Worm (Caenorhabditis elegans) whole organism, L4 larva: ENCODE measurements around the gene prmt-6.

Experiments used
- F26F4.8 ChIP-seq: fragments of 200-800 bp; sonication (Bioruptor generic); conservative IDR thresholded peaks from 2 replicates; pipeline ENCODE4 v1.3.6; 2022; ENCODE audit warnings: missing genetic modification characterization, missing compliant biosample characterization
- F49E8.2 ChIP-seq: sonication (generic microtip); optimal IDR thresholded peaks from 2 replicates; lab custom pipeline; 2016; ENCODE audit warnings: missing compliant biosample characterization, mild to moderate bottlenecking, missing genetic modification characterization, borderline replicate concordance
- T20F7.1 ChIP-seq: fragments of 200-800 bp; sonication (Bioruptor generic); optimal IDR thresholded peaks from 2 replicates; lab custom pipeline; 2018; ENCODE audit warnings: mild to moderate bottlenecking, missing genetic modification characterization, missing compliant biosample characterization
- T26A8.4 ChIP-seq: fragments of 200-800 bp; sonication (Bioruptor generic); IDR thresholded peaks from 2 replicates; pipeline ENCODE4 v1.3.6; 2022; ENCODE audit warnings: missing genetic modification characterization, missing compliant biosample characterization
- Y75B8A.6 ChIP-seq: fragments of 200-800 bp; sonication (Bioruptor generic); IDR thresholded peaks from 2 replicates; pipeline ENCODE4 v1.3.6; 2022; ENCODE audit warnings: missing genetic modification reagents, missing genetic modification characterization, missing compliant biosample characterization
- ZK337.2 ChIP-seq: fragments of 200-800 bp; sonication (Bioruptor generic); IDR thresholded peaks from 2 replicates; pipeline ENCODE4 v1.3.6; 2022; ENCODE audit warnings: missing genetic modification reagents, missing genetic modification characterization, missing compliant biosample characterization
- aha-1 ChIP-seq: fragments of 150-350 bp; peaks from one replicate; lab custom pipeline; 2014; ENCODE audit warnings: missing biosample characterization, missing genetic modification characterization
- ama-1 ChIP-seq: fragments of 150-350 bp; optimal IDR thresholded peaks from 2 replicates; lab custom pipeline; 2014; ENCODE audit warnings: inconsistent platforms, mixed read lengths
- ceh-20 ChIP-seq: fragments of 200-800 bp; sonication (Bioruptor generic); IDR thresholded peaks from 2 replicates; pipeline ENCODE4 v1.3.6; 2022; ENCODE audit warnings: missing genetic modification reagents, missing genetic modification characterization, missing compliant biosample characterization
- ceh-28 ChIP-seq: fragments of 150-350 bp; optimal IDR thresholded peaks from 2 replicates; lab custom pipeline; 2014; ENCODE audit warnings: missing biosample characterization, missing genetic modification reagents, missing genetic modification characterization
- ceh-44 ChIP-seq: fragments of 200-800 bp; sonication (Bioruptor generic); IDR thresholded peaks from 2 replicates; pipeline ENCODE4 v1.3.6; 2022; ENCODE audit warnings: missing genetic modification reagents, missing genetic modification characterization, missing compliant biosample characterization
- ceh-82 ChIP-seq: sonication (generic microtip); optimal IDR thresholded peaks from 2 replicates; lab custom pipeline; 2017; ENCODE audit warnings: missing biosample characterization, missing genetic modification characterization
- ces-1 ChIP-seq: fragments of 150-350 bp; sonication (generic microtip); optimal IDR thresholded peaks from 4 replicates; lab custom pipeline; 2014; ENCODE audit warnings: missing biosample characterization, missing genetic modification reagents, missing genetic modification characterization
- cey-2 ChIP-seq: sonication (generic microtip); optimal IDR thresholded peaks from 3 replicates; lab custom pipeline; 2017; ENCODE audit warnings: missing genetic modification characterization, mild to moderate bottlenecking, missing compliant biosample characterization, antibody characterized with exemption, borderline replicate concordance; ENCODE audit not compliant: insufficient read depth
- daf-19 ChIP-seq: fragments of 200-800 bp; sonication (Bioruptor generic); conservative IDR thresholded peaks from 2 replicates; pipeline ENCODE4 v1.3.6; 2022; ENCODE audit warnings: missing genetic modification characterization, missing compliant biosample characterization
- daf-8 ChIP-seq: fragments of 200-800 bp; sonication (Bioruptor generic); IDR thresholded peaks from 2 replicates; pipeline ENCODE4 v1.3.6; 2022; ENCODE audit warnings: missing genetic modification characterization, missing compliant biosample characterization
- dmd-6 ChIP-seq: fragments of 200-800 bp; sonication (Bioruptor generic); IDR thresholded peaks from 2 replicates; pipeline ENCODE4 v1.3.6; 2022; ENCODE audit warnings: missing genetic modification reagents, missing genetic modification characterization, missing compliant biosample characterization
- dmd-8 ChIP-seq: fragments of 200-800 bp; sonication (Bioruptor generic); IDR thresholded peaks from 2 replicates; pipeline ENCODE4 v1.3.6; 2022; ENCODE audit warnings: missing genetic modification characterization, missing compliant biosample characterization
- dmd-9 ChIP-seq: fragments of 200-800 bp; sonication (Bioruptor generic); IDR thresholded peaks from 2 replicates; pipeline ENCODE4 v1.3.6; 2022; ENCODE audit warnings: missing genetic modification reagents, missing genetic modification characterization, missing compliant biosample characterization
- dpl-1 ChIP-seq: fragments of 150-350 bp; optimal IDR thresholded peaks from 2 replicates; lab custom pipeline; 2014; ENCODE audit warnings: missing biosample characterization, missing genetic modification reagents, missing genetic modification characterization
- egl-43 ChIP-seq: fragments of 200-800 bp; sonication (Bioruptor generic); IDR thresholded peaks from 2 replicates; pipeline ENCODE4 v1.3.6; 2022; ENCODE audit warnings: missing genetic modification reagents, missing genetic modification characterization, missing compliant biosample characterization
- fkh-10 ChIP-seq: fragments of 150-350 bp; optimal IDR thresholded peaks from 2 replicates; lab custom pipeline; 2014; ENCODE audit warnings: missing biosample characterization, missing genetic modification reagents, missing genetic modification characterization
- hlh-11 ChIP-seq: fragments of 200-800 bp; sonication (Bioruptor generic); optimal IDR thresholded peaks from 2 replicates; lab custom pipeline; 2018; ENCODE audit warnings: mild to moderate bottlenecking, missing genetic modification characterization, missing compliant biosample characterization
- hlh-30 ChIP-seq: sonication (generic microtip); optimal IDR thresholded peaks from 2 replicates; lab custom pipeline; 2017; ENCODE audit warnings: antibody characterized with exemption, mild to moderate bottlenecking, missing genetic modification characterization, missing compliant biosample characterization; ENCODE audit not compliant: insufficient read depth
- hmg-1.1 ChIP-seq: fragments of 200-800 bp; sonication (Bioruptor generic); IDR thresholded peaks from 2 replicates; pipeline ENCODE4 v1.3.6; 2022; ENCODE audit warnings: missing genetic modification reagents, missing genetic modification characterization, missing compliant biosample characterization
- lim-7 ChIP-seq: fragments of 200-800 bp; sonication (Bioruptor generic); IDR thresholded peaks from 2 replicates; pipeline ENCODE4 v1.3.6; 2022; ENCODE audit warnings: missing genetic modification characterization, missing compliant biosample characterization
- lin-13 ChIP-seq: fragments of 150-350 bp; optimal IDR thresholded peaks from 2 replicates; lab custom pipeline; 2014; ENCODE audit warnings: missing biosample characterization, missing genetic modification reagents, missing genetic modification characterization
- lin-29 ChIP-seq: fragments of 200-800 bp; sonication (Bioruptor generic); IDR thresholded peaks from 2 replicates; pipeline ENCODE4 v1.3.6; 2022; ENCODE audit warnings: missing genetic modification reagents, missing genetic modification characterization, missing compliant biosample characterization
- lin-39 ChIP-seq: fragments of 150-350 bp; optimal IDR thresholded peaks from 2 replicates; lab custom pipeline; 2014; ENCODE audit warnings: missing biosample characterization, missing genetic modification reagents, missing genetic modification characterization
- lsy-2 ChIP-seq, 2 experiments: fragments of 150-350 bp in 1 of 2; sonication (generic microtip) in 1 of 2; optimal IDR thresholded peaks; 2 replicates each; lab custom pipeline; 2014 to 2017; ENCODE audit warnings: missing biosample characterization in 2 of 2, missing genetic modification characterization in 2 of 2
- madf-5 ChIP-seq, 2 experiments: fragments of 200-800 bp; sonication (Bioruptor generic); IDR thresholded peaks; 2 replicates each; pipeline ENCODE4 v1.3.6; 2022; ENCODE audit warnings: missing compliant biosample characterization in 2 of 2, missing genetic modification characterization in 2 of 2
- madf-9 ChIP-seq: fragments of 200-800 bp; sonication (Bioruptor generic); conservative IDR thresholded peaks from 2 replicates; pipeline ENCODE4 v1.3.6; 2022; ENCODE audit warnings: missing genetic modification reagents, missing genetic modification characterization, missing compliant biosample characterization
- mdl-1 ChIP-seq, 2 experiments: fragments of 150-350 bp in 1 of 2; sonication (generic microtip) in 1 of 2; optimal IDR thresholded peaks; 2 replicates each; lab custom pipeline; 2014 to 2017; ENCODE audit warnings: missing biosample characterization in 2 of 2, missing genetic modification characterization in 2 of 2
- mdt-29 ChIP-seq: fragments of 200-800 bp; sonication (Bioruptor generic); IDR thresholded peaks from 2 replicates; pipeline ENCODE4 v1.3.6; 2022; ENCODE audit warnings: missing genetic modification reagents, missing genetic modification characterization, missing compliant biosample characterization
- mxl-3 ChIP-seq: fragments of 200-800 bp; sonication (Bioruptor generic); optimal IDR thresholded peaks from 2 replicates; lab custom pipeline; 2018; ENCODE audit warnings: mild to moderate bottlenecking, missing genetic modification characterization, missing compliant biosample characterization
- nhr-10 ChIP-seq: fragments of 150-350 bp; optimal IDR thresholded peaks from 2 replicates; lab custom pipeline; 2014; ENCODE audit warnings: missing biosample characterization, missing genetic modification characterization
- nhr-102 ChIP-seq: sonication (generic microtip); optimal IDR thresholded peaks from 2 replicates; lab custom pipeline; 2016; ENCODE audit warnings: mild to moderate bottlenecking, missing genetic modification characterization, moderate library complexity, missing compliant biosample characterization
- nhr-28 ChIP-seq: fragments of 150-350 bp; optimal IDR thresholded peaks from 2 replicates; lab custom pipeline; 2014; ENCODE audit warnings: missing biosample characterization, missing genetic modification characterization
- nhr-48 ChIP-seq: sonication (generic microtip); optimal IDR thresholded peaks from 2 replicates; lab custom pipeline; 2016; ENCODE audit warnings: mild to moderate bottlenecking, missing genetic modification characterization, missing compliant biosample characterization
- nhr-76 ChIP-seq: fragments of 150-350 bp; optimal IDR thresholded peaks from 2 replicates; lab custom pipeline; 2014; ENCODE audit warnings: missing biosample characterization, missing genetic modification characterization
- pha-4 ChIP-seq, 2 experiments: fragments of 150-350 bp in 1 of 2; fragments of 200-800 bp in 1 of 2; sonication (Bioruptor generic) in 1 of 2; IDR thresholded peaks in 1 of 2; optimal IDR thresholded peaks in 1 of 2; 2 replicates each; pipeline versions ENCODE4 v1.3.6 to Lab custom; 2014 to 2022; ENCODE audit warnings: missing genetic modification characterization in 2 of 2, missing genetic modification reagents in 2 of 2, missing biosample characterization in 1 of 2, missing compliant biosample characterization in 1 of 2
- sdz-12 ChIP-seq: fragments of 200-800 bp; sonication (Bioruptor generic); optimal IDR thresholded peaks from 2 replicates; lab custom pipeline; 2018; ENCODE audit warnings: mild to moderate bottlenecking, missing genetic modification characterization, missing compliant biosample characterization
- set-16 ChIP-seq: fragments of 200-800 bp; sonication (Bioruptor generic); IDR thresholded peaks from 2 replicates; pipeline ENCODE4 v1.3.6; 2022; ENCODE audit warnings: missing genetic modification reagents, missing genetic modification characterization, missing compliant biosample characterization
- spr-1 ChIP-seq: sonication (generic microtip); optimal IDR thresholded peaks from 2 replicates; lab custom pipeline; 2016; ENCODE audit warnings: mild to moderate bottlenecking, missing genetic modification characterization, missing compliant biosample characterization
- spr-3 ChIP-seq: fragments of 200-800 bp; sonication (Bioruptor generic); optimal IDR thresholded peaks from 2 replicates; lab custom pipeline; 2018; ENCODE audit warnings: mild to moderate bottlenecking, missing genetic modification characterization, missing compliant biosample characterization
- tra-1 ChIP-seq: fragments of 200-800 bp; sonication (Bioruptor generic); IDR thresholded peaks from 2 replicates; pipeline ENCODE4 v1.3.6; 2022; ENCODE audit warnings: missing genetic modification reagents, missing genetic modification characterization, missing compliant biosample characterization
- unc-130 ChIP-seq: sonication (generic microtip); optimal IDR thresholded peaks from 2 replicates; lab custom pipeline; 2016; ENCODE audit warnings: missing genetic modification reagents, missing genetic modification characterization, missing compliant biosample characterization
- unc-39 ChIP-seq: sonication (generic microtip); optimal IDR thresholded peaks from 2 replicates; lab custom pipeline; 2017; ENCODE audit warnings: missing biosample characterization, missing genetic modification characterization
- vab-7 ChIP-seq: fragments of 200-800 bp; sonication (Bioruptor generic); IDR thresholded peaks from 2 replicates; pipeline ENCODE4 v1.3.6; 2022; ENCODE audit warnings: missing genetic modification reagents, missing genetic modification characterization, missing compliant biosample characterization

prmt-6 gene

DNA sequence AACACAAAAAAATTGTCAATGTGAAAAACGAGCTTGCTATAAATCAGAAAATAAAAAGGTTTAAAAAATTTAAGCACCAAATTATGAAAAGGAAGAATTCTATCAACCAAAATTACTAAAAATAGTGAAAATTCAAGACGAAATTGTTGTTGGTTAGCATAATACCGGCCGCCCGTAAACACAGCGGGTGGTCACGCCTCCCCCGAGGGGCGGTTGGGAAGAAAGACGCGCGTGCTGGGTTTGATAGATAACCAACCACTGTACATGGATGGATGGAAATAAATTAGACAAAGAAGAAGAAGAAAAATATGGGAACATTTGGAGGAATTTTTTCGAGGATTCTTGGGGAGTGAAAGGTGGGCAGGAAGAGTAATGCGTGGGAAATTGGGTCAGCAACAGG is 11.6 kb downstream of the prmt-6 start:
- TF ChIP-seq ceh-28 (no peak), pha-4 (GFP tag; IDR thresholded peaks at IDR 0.05; lab: Robert Waterston, UW) (no peak), pha-4 (tag; optimal IDR thresholded peaks at IDR 0.05; lab: Kevin White, UChicago) (no peak), hlh-11 (tag; lab: Kevin White, UChicago) (no peak), vab-7 (GFP tag; lab: Robert Waterston, UW) (no peak), nhr-10 (tag; lab: Kevin White, UChicago) (no peak)

DNA sequence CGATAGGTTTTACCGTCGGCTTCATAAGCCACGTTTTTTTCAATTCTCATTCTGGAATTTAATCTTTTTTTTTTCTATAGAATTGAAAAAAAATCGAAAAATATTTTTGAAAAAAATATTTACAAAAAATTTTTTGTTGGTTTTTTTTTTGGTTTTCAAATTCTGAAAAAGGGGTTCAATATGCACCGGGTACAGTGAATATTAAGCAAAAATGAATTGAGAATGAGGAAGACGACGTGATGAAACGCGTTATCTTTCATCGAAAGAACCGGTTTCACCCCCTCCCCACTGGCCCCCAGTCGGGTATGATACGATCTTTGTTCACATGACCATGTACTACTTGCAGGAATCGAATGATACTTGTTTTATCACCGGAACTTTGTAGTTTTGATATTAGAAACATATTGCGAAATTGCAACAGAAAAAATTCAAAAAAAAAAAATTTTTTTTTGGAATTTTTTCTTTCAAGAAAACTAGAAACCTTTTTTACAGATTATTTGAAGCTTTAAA is 18.5 kb downstream of the prmt-6 start, which contains the start of gene C54E4.5:
C54E4.5 (minus strand) TSS at position 51 of the 510 bp plus-strand sequence.
- no peak for TF ChIP-seq lim-7 (GFP tag; lab: Robert Waterston, UW)
- TF ChIP-seq dpl-1 (GFP tag; lab: Kevin White, UChicago): no peak
- no peak for TF ChIP-seq ces-1
- TF ChIP-seq F49E8.2 (tag; lab: Kevin White, UChicago): no peak
- no peak for TF ChIP-seq set-16 (GFP tag; lab: Robert Waterston, UW)
- no peak for TF ChIP-seq daf-8 (GFP tag; lab: Robert Waterston, UW)
- no peak for TF ChIP-seq nhr-76 (tag; lab: Kevin White, UChicago)
- TF ChIP-seq unc-130 (GFP tag; lab: Kevin White, UChicago): no peak
- TF ChIP-seq mxl-3: peak; percentile 17
- TF ChIP-seq T26A8.4 (GFP tag; lab: Robert Waterston, UW): no peak
- TF ChIP-seq lin-13 (GFP tag; lab: Kevin White, UChicago): no peak
- TF ChIP-seq lin-39: no peak
- peak; percentile 14 for TF ChIP-seq cey-2 (tag; lab: Kevin White, UChicago)
- no peak for TF ChIP-seq ceh-20 (GFP tag; lab: Robert Waterston, UW)
- TF ChIP-seq lin-29 (GFP tag; lab: Robert Waterston, UW): no peak
- TF ChIP-seq aha-1 (tag; lab: Kevin White, UChicago): peak; percentile 56
- no peak for TF ChIP-seq hmg-1.1
- no peak for TF ChIP-seq fkh-10 (GFP tag; lab: Kevin White, UChicago)
- TF ChIP-seq mdt-29 (GFP tag; lab: Robert Waterston, UW): no peak
- TF ChIP-seq madf-5 (GFP tag; IDR thresholded peaks at IDR 0.05; lab: Robert Waterston, UW): no peak
- TF ChIP-seq ceh-44 (GFP tag; lab: Robert Waterston, UW): no peak
- peak; percentile 94 for TF ChIP-seq nhr-48 (tag; lab: Kevin White, UChicago)
- peak; percentile 38 for TF ChIP-seq dmd-6 (GFP tag; lab: Robert Waterston, UW)
- TF ChIP-seq T20F7.1: no peak
- TF ChIP-seq ama-1: no peak
- no peak for TF ChIP-seq dmd-9 (GFP tag; lab: Robert Waterston, UW)
- no peak for TF ChIP-seq ZK337.2 (GFP tag; lab: Robert Waterston, UW)
- TF ChIP-seq sdz-12 (GFP tag; lab: Kevin White, UChicago): no peak
- no peak for TF ChIP-seq spr-3 (GFP tag; lab: Kevin White, UChicago)
- TF ChIP-seq hlh-11 (tag; lab: Kevin White, UChicago): peak; percentile 50
- peak in 1 of 2 experiments; percentile 29 for TF ChIP-seq mdl-1 (tag; optimal IDR thresholded peaks at IDR 0.05; lab: Kevin White, UChicago)
- TF ChIP-seq tra-1 (GFP tag; lab: Robert Waterston, UW): no peak
- no peak for TF ChIP-seq ceh-82 (tag; lab: Kevin White, UChicago)
- TF ChIP-seq F26F4.8: no peak
- TF ChIP-seq lsy-2 (tag; optimal IDR thresholded peaks at IDR 0.05; lab: Kevin White, UChicago): no peak
- TF ChIP-seq hlh-30 (tag; lab: Kevin White, UChicago): peak; percentile 63
- no peak for TF ChIP-seq dmd-8
- no peak for TF ChIP-seq madf-9 (GFP tag; lab: Robert Waterston, UW)
- no peak for TF ChIP-seq unc-39 (tag; lab: Kevin White, UChicago)
- TF ChIP-seq nhr-102: no peak
- TF ChIP-seq egl-43 (GFP tag; lab: Robert Waterston, UW): no peak
- TF ChIP-seq Y75B8A.6 (GFP tag; lab: Robert Waterston, UW): no peak
- TF ChIP-seq daf-19 (GFP tag; lab: Robert Waterston, UW): no peak
- TF ChIP-seq spr-1 (tag; lab: Kevin White, UChicago): no peak
- peak; percentile 70 for TF ChIP-seq nhr-28 (tag; lab: Kevin White, UChicago)
